Fruit fly (Drosophila melanogaster) whole organism, embryonic: ENCODE data around the gene CG11279.
A peak's percentile ranks its signal among the peaks of the same experiment; 100 is the strongest.

Experiments used
- Bgb ChIP-seq: fragments of 200-800 bp; sonication (Bioruptor generic); IDR thresholded peaks from 2 replicates; pipeline ENCODE4 v1.3.6; 2022; ENCODE audit warnings: missing biosample characterization, missing genetic modification characterization; ENCODE audit not compliant: partially characterized antibody
- CG10209 ChIP-seq: fragments of 200-800 bp; sonication (Bioruptor generic); optimal IDR thresholded peaks from 3 replicates; lab custom pipeline; 2017; ENCODE audit warnings: missing biosample characterization, mild to moderate bottlenecking, missing genetic modification characterization, missing genetic modification reagents
- CG10274 ChIP-seq: fragments of 200-800 bp; sonication (Bioruptor generic); optimal IDR thresholded peaks from 3 replicates; lab custom pipeline; 2017; ENCODE audit warnings: missing biosample characterization, mild to moderate bottlenecking, missing genetic modification characterization
- CG10543 ChIP-seq: fragments of 200-800 bp; sonication (Bioruptor generic); optimal IDR thresholded peaks from 3 replicates; lab custom pipeline; 2017; ENCODE audit warnings: missing biosample characterization, mild to moderate bottlenecking, missing genetic modification characterization, moderate library complexity
- CG10654 ChIP-seq: fragments of 200-800 bp; sonication (Bioruptor generic); optimal IDR thresholded peaks from 2 replicates; lab custom pipeline; 2016; ENCODE audit warnings: missing biosample characterization, missing genetic modification characterization
- CG11398 ChIP-seq: fragments of 200-800 bp; sonication (Bioruptor generic); optimal IDR thresholded peaks from 2 replicates; lab custom pipeline; 2016; ENCODE audit warnings: missing biosample characterization, missing genetic modification characterization
- CG12219 ChIP-seq: fragments of 200-800 bp; sonication (Bioruptor generic); optimal IDR thresholded peaks from 3 replicates; lab custom pipeline; 2018; ENCODE audit warnings: missing biosample characterization, mild to moderate bottlenecking, missing genetic modification characterization
- CG12744 ChIP-seq: fragments of 200-800 bp; sonication (Bioruptor generic); optimal IDR thresholded peaks from 2 replicates; lab custom pipeline; 2016; ENCODE audit warnings: missing biosample characterization, missing genetic modification characterization
- CG13123 ChIP-seq: fragments of 200-800 bp; sonication (Bioruptor generic); optimal IDR thresholded peaks from 2 replicates; lab custom pipeline; 2016; ENCODE audit warnings: missing biosample characterization, missing genetic modification characterization
- CG14014 ChIP-seq: fragments of 200-800 bp; sonication (Bioruptor generic); IDR thresholded peaks from 2 replicates; pipeline ENCODE4 v1.3.6; 2022; ENCODE audit warnings: missing biosample characterization, missing genetic modification characterization
- CG14965 ChIP-seq: fragments of 200-800 bp; sonication (Bioruptor generic); optimal IDR thresholded peaks from 2 replicates; lab custom pipeline; 2016; ENCODE audit warnings: missing biosample characterization, missing genetic modification characterization, borderline replicate concordance
- CG16863 ChIP-seq: fragments of 200-800 bp; sonication (Bioruptor generic); optimal IDR thresholded peaks from 3 replicates; lab custom pipeline; 2016; ENCODE audit warnings: missing biosample characterization, missing genetic modification characterization
- CG17361 ChIP-seq: fragments of 200-800 bp; sonication (Bioruptor generic); IDR thresholded peaks from 3 replicates; pipeline ENCODE4 v1.3.6; 2022; ENCODE audit warnings: missing biosample characterization, missing genetic modification characterization
- CG18262 ChIP-seq: fragments of 200-800 bp; optimal IDR thresholded peaks from 3 replicates; lab custom pipeline; 2019; ENCODE audit warnings: missing biosample characterization, mild to moderate bottlenecking, missing genetic modification characterization, moderate library complexity
- CG34422 ChIP-seq: fragments of 200-800 bp; sonication (Bioruptor generic); IDR thresholded peaks from 3 replicates; pipeline ENCODE4 v1.3.6; 2022; ENCODE audit warnings: missing biosample characterization, missing genetic modification characterization
- CG4424 ChIP-seq: fragments of 200-800 bp; sonication (Bioruptor generic); optimal IDR thresholded peaks from 3 replicates; lab custom pipeline; 2016; ENCODE audit warnings: missing biosample characterization, missing genetic modification characterization
- CG8765 ChIP-seq: fragments of 200-800 bp; sonication (Bioruptor generic); IDR thresholded peaks from 2 replicates; pipeline ENCODE4 v1.3.6; 2022; ENCODE audit warnings: missing biosample characterization, missing genetic modification characterization
- Dad ChIP-seq: fragments of 200-800 bp; sonication (Bioruptor generic); optimal IDR thresholded peaks from 3 replicates; lab custom pipeline; 2016; ENCODE audit warnings: missing biosample characterization, missing genetic modification characterization
- Dek ChIP-seq: fragments of 200-800 bp; sonication (Bioruptor generic); optimal IDR thresholded peaks from 3 replicates; lab custom pipeline; 2019; ENCODE audit warnings: missing biosample characterization, mild to moderate bottlenecking, missing genetic modification characterization, moderate library complexity
- Dip3 ChIP-seq: fragments of 200-800 bp; sonication (Bioruptor generic); optimal IDR thresholded peaks from 3 replicates; lab custom pipeline; 2016; ENCODE audit warnings: missing biosample characterization, missing genetic modification characterization
- Doc2 ChIP-seq: fragments of 200-800 bp; sonication (Bioruptor generic); IDR thresholded peaks from 2 replicates; pipeline ENCODE4 v1.3.6; 2022; ENCODE audit warnings: missing biosample characterization, missing genetic modification characterization
- Ets97D ChIP-seq: fragments of 200-800 bp; sonication (Bioruptor generic); optimal IDR thresholded peaks from 3 replicates; lab custom pipeline; 2016; ENCODE audit warnings: missing biosample characterization, missing genetic modification characterization
- Fer1 ChIP-seq: fragments of 200-800 bp; sonication (Bioruptor generic); optimal IDR thresholded peaks from 2 replicates; lab custom pipeline; 2017; ENCODE audit warnings: missing biosample characterization, mild to moderate bottlenecking, missing genetic modification characterization
- GATAe ChIP-seq: fragments of 200-800 bp; sonication (Bioruptor generic); conservative IDR thresholded peaks from 2 replicates; pipeline ENCODE4 v1.3.6; 2022; ENCODE audit warnings: missing biosample characterization, missing genetic modification characterization
- HLH3B ChIP-seq: fragments of 200-800 bp; sonication (Bioruptor generic); IDR thresholded peaks from 2 replicates; pipeline ENCODE4 v1.3.6; 2022; ENCODE audit warnings: missing biosample characterization, missing genetic modification characterization
- Hr3 ChIP-seq: fragments of 200-800 bp; sonication (Bioruptor generic); optimal IDR thresholded peaks from 3 replicates; lab custom pipeline; 2016; ENCODE audit warnings: missing biosample characterization, missing genetic modification characterization
- Hr78 ChIP-seq, 2 experiments: fragments of 200-800 bp in 1 of 2; fragments of >200 bp in 1 of 2; sonication (Bioruptor generic) in 1 of 2; optimal IDR thresholded peaks; 2 replicates each; lab custom pipeline; 2017 to 2019; ENCODE audit warnings: missing biosample characterization in 2 of 2, missing genetic modification characterization in 2 of 2, mild to moderate bottlenecking in 1 of 2, moderate library complexity in 1 of 2
- Rfx ChIP-seq: fragments of 200-800 bp; sonication (Bioruptor generic); IDR thresholded peaks from 2 replicates; pipeline ENCODE4 v1.3.6; 2022; ENCODE audit warnings: missing biosample characterization, missing genetic modification characterization
- Scr ChIP-seq: fragments of 200-800 bp; sonication (Bioruptor generic); IDR thresholded peaks from 2 replicates; pipeline ENCODE4 v1.3.6; 2022; ENCODE audit warnings: missing biosample characterization, missing genetic modification characterization; ENCODE audit not compliant: partially characterized antibody
- Six4 ChIP-seq: fragments of 200-800 bp; sonication (Bioruptor generic); optimal IDR thresholded peaks from 2 replicates; lab custom pipeline; 2016; ENCODE audit warnings: missing biosample characterization, missing genetic modification characterization
- Spps ChIP-seq: fragments of 200-800 bp; sonication (Bioruptor generic); optimal IDR thresholded peaks from 2 replicates; lab custom pipeline; 2018; ENCODE audit warnings: missing biosample characterization, mild to moderate bottlenecking, missing genetic modification characterization
- Usf ChIP-seq: fragments of 200-800 bp; sonication (Bioruptor generic); optimal IDR thresholded peaks from 2 replicates; lab custom pipeline; 2017; ENCODE audit warnings: missing genotype, missing biosample characterization, missing genetic modification characterization
- ash1 ChIP-seq: fragments of 200-800 bp; sonication (Bioruptor generic); optimal IDR thresholded peaks from 2 replicates; lab custom pipeline; 2018; ENCODE audit warnings: missing biosample characterization, mild to moderate bottlenecking, missing genetic modification characterization
- ato ChIP-seq: fragments of 200-800 bp; sonication (Bioruptor generic); IDR thresholded peaks from 2 replicates; pipeline ENCODE4 v1.3.6; 2022; ENCODE audit warnings: missing biosample characterization, missing genetic modification characterization; ENCODE audit not compliant: partially characterized antibody
- crol ChIP-seq: fragments of 200-800 bp; sonication (Bioruptor generic); IDR thresholded peaks from 2 replicates; pipeline ENCODE4 v1.3.6; 2022; ENCODE audit warnings: missing biosample characterization, missing genetic modification characterization
- dmrt99B ChIP-seq: fragments of 200-800 bp; sonication (Bioruptor generic); optimal IDR thresholded peaks from 2 replicates; lab custom pipeline; 2018; ENCODE audit warnings: missing biosample characterization, mild to moderate bottlenecking, missing genetic modification characterization, moderate library complexity
- ems ChIP-seq: fragments of 200-800 bp; sonication (Bioruptor generic); optimal IDR thresholded peaks from 3 replicates; lab custom pipeline; 2016; ENCODE audit warnings: missing biosample characterization, missing genetic modification characterization
- grau ChIP-seq: fragments of 200-800 bp; optimal IDR thresholded peaks from 3 replicates; lab custom pipeline; 2019; ENCODE audit warnings: missing biosample characterization, mild to moderate bottlenecking, missing genetic modification characterization, moderate library complexity
- her ChIP-seq: fragments of 200-800 bp; sonication (Bioruptor generic); optimal IDR thresholded peaks from 2 replicates; lab custom pipeline; 2016; ENCODE audit warnings: missing biosample characterization, missing genetic modification characterization
- maf-S ChIP-seq: fragments of 200-800 bp; sonication (Bioruptor generic); optimal IDR thresholded peaks from 2 replicates; lab custom pipeline; 2016; ENCODE audit warnings: missing biosample characterization, missing genetic modification characterization
- mld ChIP-seq: fragments of 200-800 bp; sonication (Bioruptor generic); IDR thresholded peaks from 3 replicates; pipeline ENCODE4 v1.3.6; 2022; ENCODE audit warnings: missing biosample characterization, missing genetic modification characterization; ENCODE audit not compliant: partially characterized antibody
- nom ChIP-seq: fragments of 200-800 bp; sonication (Bioruptor generic); optimal IDR thresholded peaks from 2 replicates; lab custom pipeline; 2017; ENCODE audit warnings: missing biosample characterization, missing genetic modification characterization, mild to moderate bottlenecking, moderate library complexity, missing genetic modification reagents
- onecut ChIP-seq: fragments of 200-800 bp; sonication (Bioruptor generic); IDR thresholded peaks from 2 replicates; pipeline ENCODE4 v1.3.6; 2022; ENCODE audit warnings: missing biosample characterization, missing genetic modification characterization
- org-1 ChIP-seq: fragments of 200-800 bp; sonication (Bioruptor generic); optimal IDR thresholded peaks from 2 replicates; lab custom pipeline; 2017; ENCODE audit warnings: missing biosample characterization, missing genetic modification characterization
- pb ChIP-seq: fragments of 200-800 bp; sonication (Bioruptor generic); optimal IDR thresholded peaks from 3 replicates; lab custom pipeline; 2016; ENCODE audit warnings: missing biosample characterization, missing genetic modification characterization
- phol ChIP-seq: fragments of 200-800 bp; sonication (Bioruptor generic); optimal IDR thresholded peaks from 3 replicates; lab custom pipeline; 2018; ENCODE audit warnings: missing biosample characterization, mild to moderate bottlenecking, missing genetic modification characterization, moderate library complexity
- salm ChIP-seq: fragments of 200-800 bp; sonication (Bioruptor generic); optimal IDR thresholded peaks from 2 replicates; lab custom pipeline; 2018; ENCODE audit warnings: missing biosample characterization, mild to moderate bottlenecking, missing genetic modification characterization
- schlank ChIP-seq: fragments of 200-800 bp; sonication (Bioruptor generic); optimal IDR thresholded peaks from 2 replicates; lab custom pipeline; 2018; ENCODE audit warnings: missing biosample characterization, mild to moderate bottlenecking, missing genetic modification characterization
- sens ChIP-seq: fragments of 200-800 bp; sonication (Bioruptor generic); peaks from one replicate; lab custom pipeline; 2016; ENCODE audit warnings: missing biosample characterization, missing genetic modification characterization
- stwl ChIP-seq: fragments of 200-800 bp; sonication (Bioruptor generic); optimal IDR thresholded peaks from 3 replicates; lab custom pipeline; 2018; ENCODE audit warnings: missing biosample characterization, mild to moderate bottlenecking, missing genetic modification characterization, moderate library complexity
- twi ChIP-seq: fragments of 200-800 bp; optimal IDR thresholded peaks from 2 replicates; lab custom pipeline; 2019; ENCODE audit warnings: missing biosample characterization, mild to moderate bottlenecking, missing genetic modification characterization, moderate library complexity

Gene CG11279

dm6 chr3L:13044335-13044814 lies 2.4 kb upstream of the CG11279 start, which contains the start of gene Syx13 (continued):
- TF ChIP-seq salm (tag; lab: Kevin White, UChicago) (peak; percentile 3), pb (GFP tag; lab: Kevin White, UChicago) (no peak), Ets97D (GFP tag; lab: Kevin White, UChicago) (peak; percentile 21), GATAe (GFP tag; lab: Robert Waterston, UW) (no peak), CG10654 (GFP tag; lab: Kevin White, UChicago) (no peak), onecut (peak; percentile 62), Dip3 (GFP tag; lab: Kevin White, UChicago) (no peak), twi (tag; lab: Kevin White, UChicago) (peak; percentile 60), CG4424 (GFP tag; lab: Kevin White, UChicago) (no peak), mld (peak; percentile 63; the same call in 2 of the 3 replicates), CG12744 (GFP tag; lab: Kevin White, UChicago) (no peak), CG14965 (GFP tag; lab: Kevin White, UChicago) (no peak), CG11398 (GFP tag; lab: Kevin White, UChicago) (no peak), ato (GFP tag; lab: Robert Waterston, UW) (peak; percentile 69), Fer1 (GFP tag; lab: Kevin White, UChicago) (peak; percentile 70), crol (GFP tag; lab: Robert Waterston, UW) (peak; percentile 92), CG18262 (tag; lab: Kevin White, UChicago) (peak; percentile 25), grau (tag; lab: Kevin White, UChicago) (peak; percentile 29), schlank (tag; lab: Kevin White, UChicago) (no peak), CG17361 (GFP tag; lab: Robert Waterston, UW) (peak; percentile 36; the same call in 1 of the 3 replicates), ash1 (GFP tag; lab: Kevin White, UChicago) (no peak), Six4 (GFP tag; lab: Kevin White, UChicago) (no peak), dmrt99B (tag; lab: Kevin White, UChicago) (no peak), Dad (GFP tag; lab: Kevin White, UChicago) (no peak), Hr3 (GFP tag; lab: Kevin White, UChicago) (no peak), CG10543 (GFP tag; lab: Kevin White, UChicago) (peak; percentile 80), phol (tag; lab: Kevin White, UChicago) (peak; percentile 34), HLH3B (no peak), Spps (peak; percentile 5), sens (GFP tag; lab: Kevin White, UChicago) (peak; percentile 25), her (no peak), CG10274 (GFP tag; lab: Kevin White, UChicago) (no peak), CG12219 (GFP tag; lab: Kevin White, UChicago) (no peak), stwl (tag; lab: Kevin White, UChicago) (peak; percentile 28), org-1 (GFP tag; lab: Kevin White, UChicago) (no peak), Doc2 (GFP tag; lab: Robert Waterston, UW) (no peak), nom (peak; percentile 26), Rfx (GFP tag; lab: Robert Waterston, UW) (0 out of 2 replicates have a peak, but pooled peaks have one; percentile 50), CG13123 (GFP tag; lab: Kevin White, UChicago) (no peak), CG8765 (GFP tag; lab: Robert Waterston, UW) (no peak), CG10209 (GFP tag; lab: Kevin White, UChicago) (no peak), Usf (GFP tag; lab: Kevin White, UChicago) (no peak), CG14014 (GFP tag; lab: Robert Waterston, UW) (0 out of 2 replicates have a peak, but pooled peaks have one; percentile 14), maf-S (GFP tag; lab: Kevin White, UChicago) (no peak), CG16863 (no peak), ems (no peak), Scr (GFP tag; lab: Robert Waterston, UW) (peak; percentile 77), Bgb (GFP tag; lab: Robert Waterston, UW) (peak; percentile 85), CG34422 (peak; percentile 86), Hr78 (GFP tag; optimal IDR thresholded peaks at IDR 0.05; lab: Kevin White, UChicago) (peak in 1 of 2 experiments; percentile 1), Dek (peak; percentile 3)
